Fruit fly (Drosophila melanogaster): ENCODE data around the gene CG7990.

Gene CG7990

DNA sequence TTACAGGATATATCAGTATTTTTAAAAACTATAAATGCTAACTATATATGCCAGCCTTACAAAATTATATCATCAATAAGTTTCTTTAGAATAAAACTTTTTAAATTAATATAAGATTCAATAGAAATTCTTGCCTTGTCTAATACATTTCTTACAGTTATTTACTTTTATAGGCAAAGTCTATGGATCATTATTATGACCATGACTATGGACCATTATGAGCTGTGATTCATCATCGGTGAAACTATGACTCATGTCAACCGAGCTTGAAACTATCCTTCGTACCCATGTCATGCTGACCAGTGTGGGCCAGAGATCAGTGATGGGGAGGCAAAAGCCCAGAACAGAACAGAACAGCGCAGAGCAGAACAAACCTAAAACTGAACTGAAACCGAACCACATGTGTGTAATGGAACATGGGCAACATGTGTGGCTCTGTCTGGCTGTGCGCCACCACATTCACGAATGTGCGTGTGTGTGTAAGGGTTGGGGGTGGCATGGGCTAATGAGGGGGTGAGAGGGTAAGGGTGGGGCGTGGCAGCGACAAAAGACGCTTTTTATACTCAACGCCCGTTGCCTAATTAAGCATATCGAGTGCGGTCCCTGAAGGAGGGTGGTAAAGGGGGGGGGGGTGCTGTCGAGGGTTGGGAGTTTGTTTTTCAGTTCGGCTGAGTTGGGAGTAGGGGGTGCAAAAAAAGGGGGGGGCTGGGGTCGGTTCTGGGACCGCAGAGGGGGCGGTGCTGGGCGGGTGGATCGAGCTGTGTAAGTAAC, 43.1 kb downstream of the CG7990 start (continued):
- peak; percentile 56; the same call in 2 of the 3 replicates for TF ChIP-seq CG17361 (GFP tag; IDR thresholded peaks at IDR 0.05)
- TF ChIP-seq Myb (GFP tag; optimal IDR thresholded peaks at IDR 0.05), result no peak
- no peak for TF ChIP-seq HLH3B (GFP tag; IDR thresholded peaks at IDR 0.05)
- no peak for TF ChIP-seq CG4360 (GFP tag; IDR thresholded peaks at IDR 0.05)
- TF ChIP-seq maf-S (GFP tag; optimal IDR thresholded peaks at IDR 0.05), result no peak
- no peak for TF ChIP-seq wdn (GFP tag; IDR thresholded peaks at IDR 0.05)
- TF ChIP-seq klu (GFP tag; IDR thresholded peaks at IDR 0.05), result no peak
- TF ChIP-seq CG13624 (GFP tag; optimal IDR thresholded peaks at IDR 0.05), result no peak
- TF ChIP-seq otp (GFP tag; IDR thresholded peaks at IDR 0.05), result no peak
- TF ChIP-seq CG14667 (GFP tag; IDR thresholded peaks at IDR 0.05), result no peak
- peak; percentile 54 for TF ChIP-seq CG7556 (GFP tag; optimal IDR thresholded peaks at IDR 0.05)
- no peak for TF ChIP-seq pho (GFP tag; optimal IDR thresholded peaks at IDR 0.05)
- TF ChIP-seq mirr (GFP tag; optimal IDR thresholded peaks at IDR 0.05), result no peak
- no peak for TF ChIP-seq CG8359 (GFP tag; optimal IDR thresholded peaks at IDR 0.05; ENCODE audit: borderline replicate concordance)
- no peak for TF ChIP-seq CG17829 (tag; optimal IDR thresholded peaks at IDR 0.05)
- TF ChIP-seq CG30431 (GFP tag; optimal IDR thresholded peaks at IDR 0.05), result no peak
- no peak for TF ChIP-seq dysf (GFP tag; IDR thresholded peaks at IDR 0.05)
- TF ChIP-seq MTF-1 (GFP tag; optimal IDR thresholded peaks at IDR 0.05; ENCODE audit: borderline replicate concordance), result no peak
- TF ChIP-seq CG15479 (GFP tag; optimal IDR thresholded peaks at IDR 0.05), result no peak
- TF ChIP-seq CG31441 (GFP tag; IDR thresholded peaks at IDR 0.05), result 0 out of 2 replicates have a peak, but pooled peaks have one; percentile 23
- TF ChIP-seq ATbp (GFP tag; optimal IDR thresholded peaks at IDR 0.05), result no peak
- TF ChIP-seq tup (GFP tag; optimal IDR thresholded peaks at IDR 0.05), result no peak
- TF ChIP-seq CG34376 (GFP tag; optimal IDR thresholded peaks at IDR 0.05), result no peak
- TF ChIP-seq CG17186 (GFP tag; optimal IDR thresholded peaks at IDR 0.05), result no peak
- TF ChIP-seq CG10979 (tag; optimal IDR thresholded peaks at IDR 0.05), result peak; percentile 10
- no peak for TF ChIP-seq Jarid2 (GFP tag; optimal IDR thresholded peaks at IDR 0.05)
- no peak for TF ChIP-seq CG12769 (tag; optimal IDR thresholded peaks at IDR 0.05)
- no peak for TF ChIP-seq corto (GFP tag; optimal IDR thresholded peaks at IDR 0.05)
- no peak for TF ChIP-seq CG17359 (tag; optimal IDR thresholded peaks at IDR 0.05)
- TF ChIP-seq CG18764 (GFP tag; optimal IDR thresholded peaks at IDR 0.05), result no peak
- TF ChIP-seq Scr (GFP tag; IDR thresholded peaks at IDR 0.05; ENCODE audit: partially characterized antibody), result no peak
- no peak for TF ChIP-seq CG12236 (GFP tag; optimal IDR thresholded peaks at IDR 0.05)
- TF ChIP-seq nmo (GFP tag; optimal IDR thresholded peaks at IDR 0.05), result peak; percentile 11
- TF ChIP-seq CG30020 (tag; optimal IDR thresholded peaks at IDR 0.05), result no peak
- no peak for TF ChIP-seq CG33213 (GFP tag; optimal IDR thresholded peaks at IDR 0.05)
- no peak for TF ChIP-seq schlank (tag; optimal IDR thresholded peaks at IDR 0.05)
- TF ChIP-seq bcd (GFP tag; optimal IDR thresholded peaks at IDR 0.05), result no peak
- TF ChIP-seq hth (optimal IDR thresholded peaks at IDR 0.05), result no peak
- no peak for TF ChIP-seq Oaz (GFP tag; IDR thresholded peaks at IDR 0.05)
- no peak for TF ChIP-seq ac (GFP tag; optimal IDR thresholded peaks at IDR 0.05)
- TF ChIP-seq Fer2 (tag; optimal IDR thresholded peaks at IDR 0.05), result no peak
- no peak for TF ChIP-seq CG9437 (GFP tag; optimal IDR thresholded peaks at IDR 0.05)
- peak; percentile 59 for TF ChIP-seq Ets65A (GFP tag)
- no peak for TF ChIP-seq CG8944 (GFP tag; optimal IDR thresholded peaks at IDR 0.05)
- TF ChIP-seq CG11695 (GFP tag; IDR thresholded peaks at IDR 0.05), result no peak
- TF ChIP-seq C15 (GFP tag; IDR thresholded peaks at IDR 0.05), result no peak
- TF ChIP-seq Neu2 (GFP tag; optimal IDR thresholded peaks at IDR 0.05; ENCODE audit: borderline replicate concordance), result no peak
- TF ChIP-seq vvl (GFP tag; IDR thresholded peaks at IDR 0.05), result no peak
- no peak for TF ChIP-seq CG6654 (GFP tag; optimal IDR thresholded peaks at IDR 0.05)
- no peak for TF ChIP-seq CG14441 (GFP tag; IDR thresholded peaks at IDR 0.05)

Data from whole organism, embryonic.